Fruit fly (Drosophila melanogaster) whole organism, pupa: ENCODE data around the gene Ccdc58.

ENCODE experiments used
- CG17806 ChIP-seq: fragments of 200-800 bp; sonication (Bioruptor generic); optimal IDR thresholded peaks from 2 replicates; lab custom pipeline; 2018; ENCODE audit warnings: missing biosample characterization, mild to moderate bottlenecking, missing genetic modification characterization, moderate library complexity
- CG34367 ChIP-seq: fragments of 200-800 bp; sonication (Bioruptor generic); optimal IDR thresholded peaks from 2 replicates; lab custom pipeline; 2018; ENCODE audit warnings: missing biosample characterization, mild to moderate bottlenecking, missing genetic modification characterization
- CG4496 ChIP-seq: fragments of 200-800 bp; sonication (Bioruptor generic); IDR thresholded peaks from 3 replicates; pipeline ENCODE4 v1.3.6; 2022; ENCODE audit warnings: missing biosample characterization, missing genetic modification characterization

Gene Ccdc58

dm6 chr3L:19848080-19848479 is 43.1 kb downstream of the Ccdc58 start:
- TF ChIP-seq CG4496 (GFP tag; lab: Robert Waterston, UW) (0 out of 3 replicates have a peak, but pooled peaks have one; percentile 22), CG34367 (tag; lab: Kevin White, UChicago) (no peak), CG17806 (tag; lab: Kevin White, UChicago) (no peak)
